Worm (Caenorhabditis elegans) whole organism, L2 larva: ENCODE measurements around the gene unc-46.
A peak's percentile ranks its signal among the peaks of the same experiment; 100 is the strongest.

Source experiments
- C34F6.9 ChIP-seq: fragments of 150-350 bp; optimal IDR thresholded peaks from 2 replicates; lab custom pipeline; 2014; ENCODE audit warnings: missing biosample characterization, missing genetic modification characterization
- F13H6.1 ChIP-seq: sonication (generic microtip); optimal IDR thresholded peaks from 2 replicates; lab custom pipeline; 2016; ENCODE audit warnings: missing genetic modification characterization, missing compliant biosample characterization
- R02D3.7 ChIP-seq: fragments of 150-350 bp; optimal IDR thresholded peaks from 2 replicates; lab custom pipeline; 2014; ENCODE audit warnings: missing biosample characterization, missing genetic modification characterization
- Y55F3AM.14 ChIP-seq: fragments of 200-800 bp; sonication (Bioruptor generic); optimal IDR thresholded peaks from 2 replicates; lab custom pipeline; 2018; ENCODE audit warnings: mild to moderate bottlenecking, missing genetic modification characterization, missing compliant biosample characterization
- ZK546.5 ChIP-seq: sonication (generic microtip); optimal IDR thresholded peaks from 2 replicates; lab custom pipeline; 2017; ENCODE audit warnings: missing biosample characterization, missing genetic modification characterization
- aly-2 ChIP-seq: fragments of 150-350 bp; optimal IDR thresholded peaks from 2 replicates; lab custom pipeline; 2014; ENCODE audit warnings: missing biosample characterization, missing genetic modification characterization
- ama-1 ChIP-seq: fragments of 150-350 bp; optimal IDR thresholded peaks from 2 replicates; lab custom pipeline; 2018; ENCODE audit warnings: inconsistent platforms
- ceh-16 ChIP-seq: fragments of 150-350 bp; optimal IDR thresholded peaks from 2 replicates; lab custom pipeline; 2014; ENCODE audit warnings: missing biosample characterization, missing genetic modification characterization
- ceh-82 ChIP-seq: fragments of 150-350 bp; optimal IDR thresholded peaks from 2 replicates; lab custom pipeline; 2014; ENCODE audit warnings: missing biosample characterization, missing genetic modification characterization
- crh-2 ChIP-seq: sonication (generic microtip); optimal IDR thresholded peaks from 2 replicates; lab custom pipeline; 2017; ENCODE audit warnings: missing biosample characterization, missing genetic modification characterization
- dmd-4 ChIP-seq: sonication (generic microtip); optimal IDR thresholded peaks from 2 replicates; lab custom pipeline; 2017; ENCODE audit warnings: missing biosample characterization, missing genetic modification characterization
- elt-1 ChIP-seq: fragments of 150-350 bp; optimal IDR thresholded peaks from 2 replicates; lab custom pipeline; 2014; ENCODE audit warnings: missing biosample characterization, missing genetic modification characterization
- elt-3 ChIP-seq: sonication (generic microtip); optimal IDR thresholded peaks from 2 replicates; lab custom pipeline; 2017; ENCODE audit warnings: missing biosample characterization, missing genetic modification characterization
- fos-1 ChIP-seq: fragments of 150-350 bp; optimal IDR thresholded peaks from 2 replicates; lab custom pipeline; 2014; ENCODE audit warnings: missing biosample characterization, missing genetic modification characterization
- gmeb-1 ChIP-seq: fragments of 150-350 bp; optimal IDR thresholded peaks from 2 replicates; lab custom pipeline; 2014; ENCODE audit warnings: missing biosample characterization, missing genetic modification characterization
- lin-11 ChIP-seq: fragments of 150-350 bp; sonication (generic microtip); optimal IDR thresholded peaks from 2 replicates; lab custom pipeline; 2014; ENCODE audit warnings: missing biosample characterization, missing genetic modification characterization, inconsistent platforms, mixed read lengths
- lin-13 ChIP-seq: fragments of 150-350 bp; optimal IDR thresholded peaks from 2 replicates; lab custom pipeline; 2014; ENCODE audit warnings: missing biosample characterization, missing genetic modification reagents, missing genetic modification characterization
- lin-39 ChIP-seq: fragments of 150-350 bp; optimal IDR thresholded peaks from 2 replicates; lab custom pipeline; 2014; ENCODE audit warnings: missing biosample characterization, missing genetic modification reagents, missing genetic modification characterization
- lsy-2 ChIP-seq, 2 experiments: fragments of 150-350 bp in 1 of 2; sonication (generic microtip) in 1 of 2; optimal IDR thresholded peaks; 2 replicates each; lab custom pipeline; 2014 to 2017; ENCODE audit warnings: missing biosample characterization in 2 of 2, missing genetic modification characterization in 2 of 2
- mbf-1 ChIP-seq: sonication (generic microtip); optimal IDR thresholded peaks from 2 replicates; lab custom pipeline; 2017; ENCODE audit warnings: missing biosample characterization, missing genetic modification characterization
- mdl-1 ChIP-seq, 2 experiments: fragments of 150-350 bp in 1 of 2; sonication (generic microtip) in 1 of 2; optimal IDR thresholded peaks; 2 replicates each; lab custom pipeline; 2017; ENCODE audit warnings: missing biosample characterization in 2 of 2, missing genetic modification characterization in 2 of 2
- nhr-11 ChIP-seq: fragments of 150-350 bp; optimal IDR thresholded peaks from 2 replicates; lab custom pipeline; 2014; ENCODE audit warnings: missing biosample characterization, missing genetic modification characterization
- nhr-12 ChIP-seq: fragments of 150-350 bp; optimal IDR thresholded peaks from 2 replicates; lab custom pipeline; 2014; ENCODE audit warnings: missing biosample characterization, missing genetic modification characterization
- nhr-129 ChIP-seq: fragments of 150-350 bp; optimal IDR thresholded peaks from 2 replicates; lab custom pipeline; 2014; ENCODE audit warnings: missing biosample characterization, missing genetic modification characterization
- nhr-21 ChIP-seq: fragments of 150-350 bp; optimal IDR thresholded peaks from 2 replicates; lab custom pipeline; 2014; ENCODE audit warnings: missing biosample characterization, missing genetic modification characterization
- nhr-237 ChIP-seq: fragments of 150-350 bp; optimal IDR thresholded peaks from 2 replicates; lab custom pipeline; 2014; ENCODE audit warnings: missing biosample characterization, missing genetic modification characterization
- nhr-25 ChIP-seq: fragments of 150-350 bp; sonication (generic microtip); optimal IDR thresholded peaks from 3 replicates; lab custom pipeline; 2014; ENCODE audit warnings: missing biosample characterization, missing genetic modification characterization
- nhr-6 ChIP-seq: fragments of 150-350 bp; optimal IDR thresholded peaks from 2 replicates; lab custom pipeline; 2014; ENCODE audit warnings: missing biosample characterization, missing genetic modification characterization
- nhr-77 ChIP-seq: fragments of 150-350 bp; optimal IDR thresholded peaks from 2 replicates; lab custom pipeline; 2014; ENCODE audit warnings: missing biosample characterization, missing genetic modification characterization
- peb-1 ChIP-seq: fragments of 150-350 bp; optimal IDR thresholded peaks from 2 replicates; lab custom pipeline; 2014; ENCODE audit warnings: missing biosample characterization, missing genetic modification characterization
- sem-4 ChIP-seq: fragments of 150-350 bp; optimal IDR thresholded peaks from 2 replicates; lab custom pipeline; 2014; ENCODE audit warnings: missing biosample characterization, missing genetic modification reagents, missing genetic modification characterization
- skn-1 ChIP-seq: sonication (generic microtip); optimal IDR thresholded peaks from 2 replicates; lab custom pipeline; 2017; ENCODE audit warnings: missing biosample characterization, missing genetic modification characterization
- sma-3 ChIP-seq: sonication (generic microtip); optimal IDR thresholded peaks from 2 replicates; lab custom pipeline; 2016; ENCODE audit warnings: missing genetic modification reagents, missing genetic modification characterization, missing compliant biosample characterization
- sma-9 ChIP-seq, 2 experiments: fragments of 150-350 bp in 1 of 2; sonication (generic microtip) in 1 of 2; optimal IDR thresholded peaks; 2 replicates each; lab custom pipeline; 2014 to 2016; ENCODE audit warnings: missing genetic modification characterization in 2 of 2, mild to moderate bottlenecking in 1 of 2, missing biosample characterization in 1 of 2, missing compliant biosample characterization in 1 of 2, missing genetic modification reagents in 1 of 2, moderate library complexity in 1 of 2
- snpc-4 ChIP-seq: fragments of 150-350 bp; optimal IDR thresholded peaks from 2 replicates; lab custom pipeline; 2014; ENCODE audit warnings: missing biosample characterization, missing genetic modification characterization
- unc-39 ChIP-seq: fragments of 150-350 bp; optimal IDR thresholded peaks from 2 replicates; lab custom pipeline; 2014; ENCODE audit warnings: missing biosample characterization, missing genetic modification characterization
- unc-55 ChIP-seq: fragments of 150-350 bp; sonication (generic microtip); optimal IDR thresholded peaks from 3 replicates; lab custom pipeline; 2014; ENCODE audit warnings: missing biosample characterization, missing genetic modification reagents, missing genetic modification characterization
- unc-62 ChIP-seq: fragments of 150-350 bp; optimal IDR thresholded peaks from 2 replicates; lab custom pipeline; 2014; ENCODE audit warnings: missing biosample characterization, missing genetic modification reagents, missing genetic modification characterization
- zag-1 ChIP-seq: fragments of 150-350 bp; optimal IDR thresholded peaks from 2 replicates; lab custom pipeline; 2014; ENCODE audit warnings: missing biosample characterization, missing genetic modification characterization
- ztf-1 ChIP-seq: fragments of 200-800 bp; sonication (Bioruptor generic); conservative IDR thresholded peaks from 2 replicates; pipeline ENCODE4 v1.3.6; 2022; ENCODE audit warnings: missing genetic modification characterization, missing compliant biosample characterization

The unc-46 gene

DNA sequence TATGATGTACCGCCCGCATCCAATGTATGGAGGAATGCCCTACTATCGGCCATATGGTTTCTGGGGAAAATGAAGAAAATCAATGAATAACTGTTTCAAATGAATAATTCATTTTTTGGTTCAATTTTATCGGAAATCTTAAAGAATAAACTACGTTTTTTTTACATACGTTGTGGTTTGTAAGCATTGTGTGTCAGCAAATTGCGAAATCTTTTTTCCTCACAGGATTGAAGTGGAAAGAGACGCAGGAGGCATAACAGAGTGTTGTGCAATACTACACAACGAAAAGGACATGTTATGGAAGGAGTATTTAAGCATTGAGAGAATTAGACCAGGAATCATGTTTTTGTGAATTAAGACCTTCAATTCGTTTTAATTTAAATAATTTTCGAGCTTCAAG, 32.6 kb upstream of the unc-46 start:
- TF ChIP-seq ceh-82 (tag; lab: Kevin White, UChicago) (no peak), nhr-77 (no peak), ZK546.5 (tag; lab: Kevin White, UChicago) (no peak), lin-11 (tag; lab: Kevin White, UChicago) (no peak), sma-9 (GFP tag; optimal IDR thresholded peaks at IDR 0.05; lab: Kevin White, UChicago) (no peak), sma-9 (tag; optimal IDR thresholded peaks at IDR 0.05; lab: Kevin White, UChicago) (no peak), nhr-237 (tag; lab: Kevin White, UChicago) (no peak), F13H6.1 (tag; lab: Kevin White, UChicago) (no peak), sem-4 (tag; lab: Kevin White, UChicago) (no peak), C34F6.9 (tag; lab: Kevin White, UChicago) (peak; percentile 61), gmeb-1 (tag; lab: Kevin White, UChicago) (no peak), nhr-129 (peak; percentile 100), aly-2 (tag; lab: Kevin White, UChicago) (no peak), mbf-1 (tag; lab: Kevin White, UChicago) (no peak), Y55F3AM.14 (GFP tag; lab: Kevin White, UChicago) (no peak), nhr-21 (no peak), lsy-2 (tag; optimal IDR thresholded peaks at IDR 0.05; lab: Kevin White, UChicago) (peak in 1 of 2 experiments; percentile 23), dmd-4 (tag; lab: Kevin White, UChicago) (no peak), elt-3 (tag; lab: Kevin White, UChicago) (no peak), nhr-12 (tag; lab: Kevin White, UChicago) (no peak), unc-55 (GFP tag; lab: Kevin White, UChicago) (peak; percentile 83), lin-13 (no peak), unc-39 (no peak), crh-2 (no peak), snpc-4 (peak; percentile 18), nhr-6 (tag; lab: Kevin White, UChicago) (no peak), ztf-1 (GFP tag; lab: Robert Waterston, UW) (no peak), ceh-16 (tag; lab: Kevin White, UChicago) (no peak), fos-1 (tag; lab: Kevin White, UChicago) (peak; percentile 68), ama-1 (lab: Kevin White, UChicago) (no peak), elt-1 (tag; lab: Kevin White, UChicago) (no peak), skn-1 (tag; lab: Kevin White, UChicago) (peak; percentile 52), zag-1 (tag; lab: Kevin White, UChicago) (no peak)

DNA sequence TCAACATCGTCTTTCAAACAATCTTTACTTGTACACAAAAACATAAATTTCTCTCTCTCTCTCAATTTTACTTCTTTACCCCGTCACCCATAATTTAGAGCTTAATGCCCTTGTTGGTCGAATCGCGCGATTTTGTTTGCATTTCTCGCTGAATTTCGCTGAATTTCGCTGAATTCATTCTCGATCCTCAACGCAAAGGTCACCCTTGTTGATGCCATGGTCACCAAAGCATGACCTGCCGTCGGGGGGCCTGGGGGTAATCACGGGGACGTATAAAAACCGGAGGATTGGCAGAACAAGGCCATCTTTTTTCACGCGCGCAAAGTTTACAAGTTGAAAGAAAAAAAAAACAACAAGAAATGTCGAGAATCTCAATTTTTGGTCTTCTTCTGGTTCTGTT, 31.2 kb upstream of the unc-46 start, which contains the start of gene F14F9.8:
F14F9.8 (plus strand) TSS at position 301 of the 400 bp plus-strand sequence.
- TF ChIP-seq unc-55 (GFP tag; lab: Kevin White, UChicago) (no peak), nhr-237 (tag; lab: Kevin White, UChicago) (no peak), R02D3.7 (no peak), sma-3 (no peak), mbf-1 (tag; lab: Kevin White, UChicago) (no peak), ztf-1 (GFP tag; lab: Robert Waterston, UW) (no peak), lin-13 (no peak), fos-1 (tag; lab: Kevin White, UChicago) (no peak), elt-3 (tag; lab: Kevin White, UChicago) (no peak), ZK546.5 (tag; lab: Kevin White, UChicago) (no peak), sem-4 (tag; lab: Kevin White, UChicago) (no peak), unc-62 (GFP tag; lab: Kevin White, UChicago) (no peak)

- no peak for TF ChIP-seq crh-2
- no peak for TF ChIP-seq unc-39
- TF ChIP-seq aly-2 (tag; lab: Kevin White, UChicago) = no peak
- no peak for TF ChIP-seq unc-62 (GFP tag; lab: Kevin White, UChicago)
- TF ChIP-seq dmd-4 (tag; lab: Kevin White, UChicago) = no peak
- no peak for TF ChIP-seq C34F6.9 (tag; lab: Kevin White, UChicago)
- TF ChIP-seq peb-1 (tag; lab: Kevin White, UChicago) = no peak
- no peak for TF ChIP-seq F13H6.1 (tag; lab: Kevin White, UChicago)
- no peak for TF ChIP-seq mdl-1 (tag; optimal IDR thresholded peaks at IDR 0.05; lab: Kevin White, UChicago)
- no peak for TF ChIP-seq lsy-2 (tag; optimal IDR thresholded peaks at IDR 0.05; lab: Kevin White, UChicago)
- TF ChIP-seq R02D3.7 = no peak
- no peak for TF ChIP-seq nhr-11 (tag; lab: Kevin White, UChicago)
- TF ChIP-seq nhr-77 = no peak
- no peak for TF ChIP-seq nhr-25 (tag; lab: Kevin White, UChicago)
- TF ChIP-seq ZK546.5 (tag; lab: Kevin White, UChicago) = no peak
- no peak for TF ChIP-seq lin-39 (tag; lab: Kevin White, UChicago)
- TF ChIP-seq nhr-12 (tag; lab: Kevin White, UChicago) = no peak
Measured at ce11 chrV:5126793-5127192, 28.0 kb upstream of the unc-46 start, which contains the start of gene F14F9.5. Gene F14F9.5, plus strand, starts transcription at chrV:5127093.
